Fruit fly (Drosophila melanogaster) whole organism, embryonic: ENCODE results near the gene BtbVII.

Experiments
- Abd-B ChIP-seq: fragments of 200-800 bp; sonication (Bioruptor generic); optimal IDR thresholded peaks from 2 replicates; lab custom pipeline; 2018; ENCODE audit warnings: missing biosample characterization, mild to moderate bottlenecking, missing genetic modification characterization, moderate library complexity
- Atf3 ChIP-seq: fragments of 200-800 bp; sonication (Bioruptor generic); optimal IDR thresholded peaks from 3 replicates; lab custom pipeline; 2016; ENCODE audit warnings: missing biosample characterization, missing genetic modification characterization
- Bteb2 ChIP-seq: fragments of 200-800 bp; sonication (Bioruptor generic); optimal IDR thresholded peaks from 2 replicates; lab custom pipeline; 2016; ENCODE audit warnings: missing biosample characterization, missing genetic modification characterization
- CG10654 ChIP-seq: fragments of 200-800 bp; sonication (Bioruptor generic); optimal IDR thresholded peaks from 2 replicates; lab custom pipeline; 2016; ENCODE audit warnings: missing biosample characterization, missing genetic modification characterization
- CG11247 ChIP-seq: fragments of 200-800 bp; sonication (Bioruptor generic); IDR thresholded peaks from 2 replicates; pipeline ENCODE4 v1.3.6; 2022; ENCODE audit warnings: missing biosample characterization, missing genetic modification characterization
- CG12236 ChIP-seq: fragments of 200-800 bp; sonication (Bioruptor generic); optimal IDR thresholded peaks from 2 replicates; lab custom pipeline; 2016; ENCODE audit warnings: missing biosample characterization, missing genetic modification characterization
- CG14710 ChIP-seq: fragments of 200-800 bp; sonication (Bioruptor generic); optimal IDR thresholded peaks from 3 replicates; lab custom pipeline; 2019; ENCODE audit warnings: missing biosample characterization, mild to moderate bottlenecking, missing genetic modification characterization, moderate library complexity
- CG17912 ChIP-seq: fragments of 200-800 bp; sonication (Bioruptor generic); optimal IDR thresholded peaks from 2 replicates; lab custom pipeline; 2018; ENCODE audit warnings: missing biosample characterization, mild to moderate bottlenecking, missing genetic modification characterization
- CG18764 ChIP-seq: fragments of 200-800 bp; sonication (Bioruptor generic); optimal IDR thresholded peaks from 3 replicates; lab custom pipeline; 2016; ENCODE audit warnings: missing biosample characterization, missing genetic modification characterization
- CG2129 ChIP-seq: fragments of 200-800 bp; sonication (Bioruptor generic); IDR thresholded peaks from 2 replicates; pipeline ENCODE4 v1.3.6; 2022; ENCODE audit warnings: missing biosample characterization, missing genetic modification characterization; ENCODE audit not compliant: partially characterized antibody
- CG2875 ChIP-seq: fragments of 200-800 bp; sonication (Bioruptor generic); optimal IDR thresholded peaks from 2 replicates; lab custom pipeline; 2017; ENCODE audit warnings: missing biosample characterization, mild to moderate bottlenecking, missing genetic modification characterization, missing genetic modification reagents
- CG32767 ChIP-seq: fragments of 200-800 bp; sonication (Bioruptor generic); IDR thresholded peaks from 2 replicates; pipeline ENCODE4 v1.3.6; 2022; ENCODE audit warnings: missing biosample characterization, missing genetic modification characterization
- CG3281 ChIP-seq: fragments of 200-800 bp; sonication (Bioruptor generic); optimal IDR thresholded peaks from 3 replicates; lab custom pipeline; 2017; ENCODE audit warnings: missing biosample characterization, mild to moderate bottlenecking, missing genetic modification characterization
- CG4282 ChIP-seq: fragments of 200-800 bp; sonication (Bioruptor generic); optimal IDR thresholded peaks from 2 replicates; lab custom pipeline; 2016; ENCODE audit warnings: missing biosample characterization, missing genetic modification characterization
- CG4328 ChIP-seq: fragments of 200-800 bp; sonication (Bioruptor generic); optimal IDR thresholded peaks from 3 replicates; lab custom pipeline; 2017; ENCODE audit warnings: missing biosample characterization, missing genetic modification reagents, missing genetic modification characterization
- CG4360 ChIP-seq: fragments of 200-800 bp; sonication (Bioruptor generic); IDR thresholded peaks from 2 replicates; pipeline ENCODE4 v1.3.6; 2022; ENCODE audit warnings: missing biosample characterization, missing genetic modification characterization
- CG4404 ChIP-seq: fragments of 200-800 bp; sonication (Bioruptor generic); IDR thresholded peaks from 2 replicates; pipeline ENCODE4 v1.3.6; 2022; ENCODE audit warnings: missing biosample characterization, missing genetic modification characterization
- CG4707 ChIP-seq: fragments of 200-800 bp; sonication (Bioruptor generic); optimal IDR thresholded peaks from 2 replicates; lab custom pipeline; 2018; ENCODE audit warnings: missing biosample characterization, mild to moderate bottlenecking, missing genetic modification characterization, moderate library complexity
- CG6175 ChIP-seq: fragments of 200-800 bp; sonication (Bioruptor generic); IDR thresholded peaks from 3 replicates; pipeline ENCODE4 v1.3.6; 2022; ENCODE audit warnings: missing biosample characterization, missing genetic modification characterization
- CG6813 ChIP-seq: fragments of 200-800 bp; sonication (Bioruptor generic); optimal IDR thresholded peaks from 2 replicates; lab custom pipeline; 2017; ENCODE audit warnings: missing biosample characterization, missing genetic modification characterization, mild to moderate bottlenecking, moderate library complexity, missing genetic modification reagents
- CG7357 ChIP-seq: fragments of 200-800 bp; sonication (Bioruptor generic); IDR thresholded peaks from 3 replicates; pipeline ENCODE4 v1.3.6; 2022; ENCODE audit warnings: missing biosample characterization, missing genetic modification characterization
- CG8089 ChIP-seq: fragments of 200-800 bp; sonication (Bioruptor generic); optimal IDR thresholded peaks from 3 replicates; lab custom pipeline; 2016; ENCODE audit warnings: missing biosample characterization, missing genetic modification characterization
- CG8290 ChIP-seq, 3 experiments: fragments of 200-800 bp; sonication (Bioruptor generic); optimal IDR thresholded peaks; 2 replicates each; lab custom pipeline; 2016 to 2019; ENCODE audit warnings: missing biosample characterization in 3 of 3, missing genetic modification characterization in 3 of 3, mild to moderate bottlenecking in 2 of 3, moderate library complexity in 1 of 3
- CG9727 ChIP-seq: fragments of 200-800 bp; sonication (Bioruptor generic); optimal IDR thresholded peaks from 3 replicates; lab custom pipeline; 2017; ENCODE audit warnings: missing biosample characterization, mild to moderate bottlenecking, missing genetic modification characterization
- CkIIα-i1 ChIP-seq: fragments of 200-800 bp; sonication (Bioruptor generic); IDR thresholded peaks from 2 replicates; pipeline ENCODE4 v1.3.6; 2022; ENCODE audit warnings: missing biosample characterization, missing genetic modification characterization
- Dfd ChIP-seq, 2 experiments: fragments of >200 bp; optimal IDR thresholded peaks; 2 replicates each; lab custom pipeline; 2017; ENCODE audit warnings: missing biosample characterization in 2 of 2, missing genetic modification characterization in 2 of 2
- Dll ChIP-seq: fragments of 200-800 bp; sonication (Bioruptor generic); IDR thresholded peaks from 4 replicates; pipeline ENCODE4 v1.3.6; 2022; ENCODE audit warnings: missing biosample characterization, missing genetic modification characterization; ENCODE audit not compliant: partially characterized antibody
- Ets97D ChIP-seq: fragments of 200-800 bp; sonication (Bioruptor generic); optimal IDR thresholded peaks from 3 replicates; lab custom pipeline; 2016; ENCODE audit warnings: missing biosample characterization, missing genetic modification characterization
- HLHmδ ChIP-seq: fragments of 200-800 bp; sonication (Bioruptor generic); optimal IDR thresholded peaks from 2 replicates; lab custom pipeline; 2018; ENCODE audit warnings: missing biosample characterization, mild to moderate bottlenecking, missing genetic modification characterization, moderate library complexity
- Hsf ChIP-seq: fragments of 200-800 bp; sonication (Bioruptor generic); optimal IDR thresholded peaks from 3 replicates; lab custom pipeline; 2016; ENCODE audit warnings: missing biosample characterization, missing genetic modification characterization
- Max ChIP-seq: fragments of 200-800 bp; sonication (Bioruptor generic); optimal IDR thresholded peaks from 2 replicates; lab custom pipeline; 2016; ENCODE audit warnings: missing biosample characterization, mild to moderate bottlenecking, missing genetic modification characterization
- Myb ChIP-seq: fragments of 200-800 bp; sonication (Bioruptor generic); optimal IDR thresholded peaks from 2 replicates; lab custom pipeline; 2016; ENCODE audit warnings: missing biosample characterization, missing genetic modification characterization
- Poxn ChIP-seq: fragments of 200-800 bp; sonication (Bioruptor generic); IDR thresholded peaks from 2 replicates; pipeline ENCODE4 v1.3.6; 2022; ENCODE audit warnings: missing biosample characterization, missing genetic modification characterization
- Scr ChIP-seq: fragments of 200-800 bp; sonication (Bioruptor generic); IDR thresholded peaks from 2 replicates; pipeline ENCODE4 v1.3.6; 2022; ENCODE audit warnings: missing biosample characterization, missing genetic modification characterization; ENCODE audit not compliant: partially characterized antibody
- Sin3A ChIP-seq: fragments of >200 bp; optimal IDR thresholded peaks from 2 replicates; lab custom pipeline; 2018
- YL-1 ChIP-seq: fragments of 200-800 bp; sonication (Bioruptor generic); optimal IDR thresholded peaks from 3 replicates; lab custom pipeline; 2017; ENCODE audit warnings: missing biosample characterization, mild to moderate bottlenecking, missing genetic modification characterization
- cad ChIP-seq: fragments of >200 bp; optimal IDR thresholded peaks from 2 replicates; lab custom pipeline; 2017; ENCODE audit warnings: missing biosample characterization, missing genetic modification characterization
- chm ChIP-seq: fragments of 200-800 bp; sonication (Bioruptor generic); IDR thresholded peaks from 2 replicates; pipeline ENCODE4 v1.3.6; 2022; ENCODE audit warnings: missing biosample characterization, missing genetic modification characterization
- exex ChIP-seq: fragments of 200-800 bp; sonication (Bioruptor generic); optimal IDR thresholded peaks from 4 replicates; lab custom pipeline; 2018; ENCODE audit warnings: missing biosample characterization, mild to moderate bottlenecking, missing genetic modification characterization, moderate library complexity
- gfzf ChIP-seq: fragments of 200-800 bp; sonication (Bioruptor generic); optimal IDR thresholded peaks from 2 replicates; lab custom pipeline; 2016; ENCODE audit warnings: missing biosample characterization, mild to moderate bottlenecking, missing genetic modification characterization, moderate library complexity
- gsb ChIP-seq: fragments of 200-800 bp; sonication (Bioruptor generic); IDR thresholded peaks from 2 replicates; pipeline ENCODE4 v1.3.6; 2022; ENCODE audit warnings: missing biosample characterization, missing genetic modification characterization
- jigr1 ChIP-seq: fragments of 200-800 bp; sonication (Bioruptor generic); IDR thresholded peaks from 3 replicates; pipeline ENCODE4 v1.3.6; 2022; ENCODE audit warnings: missing biosample characterization, missing genetic modification characterization
- ken ChIP-seq: fragments of 200-800 bp; sonication (Bioruptor generic); IDR thresholded peaks from 3 replicates; pipeline ENCODE4 v1.3.6; 2022; ENCODE audit warnings: missing biosample characterization, missing genetic modification characterization
- phol ChIP-seq: fragments of 200-800 bp; sonication (Bioruptor generic); optimal IDR thresholded peaks from 3 replicates; lab custom pipeline; 2018; ENCODE audit warnings: missing biosample characterization, mild to moderate bottlenecking, missing genetic modification characterization, moderate library complexity
- pzg ChIP-seq: fragments of 200-800 bp; sonication (Bioruptor generic); optimal IDR thresholded peaks from 3 replicates; lab custom pipeline; 2018; ENCODE audit warnings: missing biosample characterization, mild to moderate bottlenecking, missing genetic modification characterization, moderate library complexity
- scrt ChIP-seq: fragments of 200-800 bp; sonication (Bioruptor generic); optimal IDR thresholded peaks from 2 replicates; lab custom pipeline; 2018; ENCODE audit warnings: missing biosample characterization, mild to moderate bottlenecking, missing genetic modification characterization, moderate library complexity
- slp2 ChIP-seq: fragments of 200-800 bp; sonication (Bioruptor generic); optimal IDR thresholded peaks from 2 replicates; lab custom pipeline; 2016; ENCODE audit warnings: missing biosample characterization, missing genetic modification characterization
- so ChIP-seq: fragments of 200-800 bp; sonication (Bioruptor generic); IDR thresholded peaks from 3 replicates; pipeline ENCODE4 v1.3.6; 2022; ENCODE audit warnings: missing biosample characterization, missing genetic modification characterization
- tin ChIP-seq: fragments of 200-800 bp; sonication (Bioruptor generic); optimal IDR thresholded peaks from 3 replicates; lab custom pipeline; 2016; ENCODE audit warnings: missing biosample characterization, missing genetic modification characterization
- tup ChIP-seq: fragments of 200-800 bp; sonication (Bioruptor generic); optimal IDR thresholded peaks from 2 replicates; lab custom pipeline; 2016; ENCODE audit warnings: missing biosample characterization, mild to moderate bottlenecking, missing genetic modification characterization, moderate library complexity
- wdn ChIP-seq: fragments of 200-800 bp; sonication (Bioruptor generic); IDR thresholded peaks from 2 replicates; pipeline ENCODE4 v1.3.6; 2022; ENCODE audit warnings: missing biosample characterization, missing genetic modification characterization
- z ChIP-seq: fragments of 200-800 bp; sonication (Bioruptor generic); IDR thresholded peaks from 3 replicates; pipeline ENCODE4 v1.3.6; 2022; ENCODE audit warnings: missing biosample characterization, missing genetic modification characterization

The BtbVII gene

dm6 chr3L:3141411-3141810 is 7.0 kb upstream of the BtbVII start (continued):
- no peak for TF ChIP-seq CG9727 (GFP tag; lab: Kevin White, UChicago)
- TF ChIP-seq pzg (GFP tag; lab: Kevin White, UChicago), result no peak
- no peak for TF ChIP-seq Dll
- no peak for TF ChIP-seq Poxn (GFP tag; lab: Robert Waterston, UW)
- TF ChIP-seq CG6813 (GFP tag; lab: Kevin White, UChicago), result no peak
- no peak for TF ChIP-seq CG10654 (GFP tag; lab: Kevin White, UChicago)
- no peak for TF ChIP-seq CG18764 (GFP tag; lab: Kevin White, UChicago)
- no peak for TF ChIP-seq wdn (GFP tag; lab: Robert Waterston, UW)
- TF ChIP-seq Dfd (GFP tag; optimal IDR thresholded peaks at IDR 0.05; lab: Kevin White, UChicago), result no peak
- no peak for TF ChIP-seq Myb
- TF ChIP-seq CG2875, result peak; percentile 30
- no peak for TF ChIP-seq CG17912 (GFP tag; lab: Kevin White, UChicago)
- no peak for TF ChIP-seq Atf3
- TF ChIP-seq CG32767 (GFP tag; lab: Robert Waterston, UW), result no peak
- TF ChIP-seq so (GFP tag; lab: Robert Waterston, UW), result no peak
- peak; percentile 58 for TF ChIP-seq CG14710 (tag; lab: Kevin White, UChicago)
- TF ChIP-seq CG7357, result no peak
- TF ChIP-seq CG4328 (GFP tag; lab: Kevin White, UChicago), result no peak
- TF ChIP-seq CG6175 (GFP tag; lab: Robert Waterston, UW), result no peak
- no peak for TF ChIP-seq Scr
- no peak for TF ChIP-seq Abd-B (GFP tag; lab: Kevin White, UChicago)
- TF ChIP-seq jigr1, result no peak
- TF ChIP-seq ken (GFP tag; lab: Robert Waterston, UW), result no peak
- TF ChIP-seq CG11247 (GFP tag; lab: Robert Waterston, UW), result 0 out of 2 replicates have a peak, but pooled peaks have one; percentile 32
- no peak for TF ChIP-seq CG12236 (GFP tag; lab: Kevin White, UChicago)
- no peak for TF ChIP-seq CG2129 (GFP tag; lab: Robert Waterston, UW)
- TF ChIP-seq cad (GFP tag; lab: Kevin White, UChicago), result no peak
- no peak for TF ChIP-seq gsb (GFP tag; lab: Robert Waterston, UW)
- peak; percentile 93 for TF ChIP-seq HLHmδ (GFP tag; lab: Kevin White, UChicago)
- no peak for TF ChIP-seq Bteb2 (GFP tag; lab: Kevin White, UChicago)
- no peak for TF ChIP-seq CkIIα-i1
- TF ChIP-seq tin, result no peak
- TF ChIP-seq tup (GFP tag; lab: Kevin White, UChicago), result no peak
- TF ChIP-seq exex (tag; lab: Kevin White, UChicago), result no peak
- TF ChIP-seq chm (GFP tag; lab: Robert Waterston, UW), result no peak; the same call in 1 of the 2 replicates
- no peak for TF ChIP-seq gfzf
- TF ChIP-seq Ets97D (GFP tag; lab: Kevin White, UChicago), result no peak
- TF ChIP-seq YL-1, result no peak
- TF ChIP-seq scrt, result no peak
- TF ChIP-seq CG3281 (GFP tag; lab: Kevin White, UChicago), result no peak
- no peak for TF ChIP-seq Max
- TF ChIP-seq CG8089, result no peak
- no peak for TF ChIP-seq CG4282 (GFP tag; lab: Kevin White, UChicago)
- peak; percentile 76 for TF ChIP-seq z (GFP tag; lab: Robert Waterston, UW)
- TF ChIP-seq phol (tag; lab: Kevin White, UChicago), result no peak
- TF ChIP-seq CG4707 (GFP tag; lab: Kevin White, UChicago), result no peak
- TF ChIP-seq CG4404 (GFP tag; lab: Robert Waterston, UW), result no peak
- no peak for TF ChIP-seq CG8290 (GFP tag; optimal IDR thresholded peaks at IDR 0.05; lab: Kevin White, UChicago)
- TF ChIP-seq CG8290 (tag; optimal IDR thresholded peaks at IDR 0.05; lab: Kevin White, UChicago), result peak in 1 of 2 experiments; percentile 38
- no peak for TF ChIP-seq CG4360 (GFP tag; lab: Robert Waterston, UW)
- no peak for TF ChIP-seq slp2 (GFP tag; lab: Kevin White, UChicago)
- no peak for TF ChIP-seq Sin3A (lab: Kevin White, UChicago)
- no peak for TF ChIP-seq Hsf (GFP tag; lab: Kevin White, UChicago)
